Worm (Caenorhabditis elegans): Measurements from ENCODE around the gene dmd-6.

dmd-6 gene

ce11 chrIV:14599321-14599720 is 17.1 kb upstream of the dmd-6 start:
- TF ChIP-seq attf-6 (GFP tag; IDR thresholded peaks at IDR 0.05) (0 out of 2 replicates have a peak, but pooled peaks have one; percentile 14), tbx-9 (tag; optimal IDR thresholded peaks at IDR 0.05; ENCODE audit: borderline replicate concordance) (no peak)

DNA sequence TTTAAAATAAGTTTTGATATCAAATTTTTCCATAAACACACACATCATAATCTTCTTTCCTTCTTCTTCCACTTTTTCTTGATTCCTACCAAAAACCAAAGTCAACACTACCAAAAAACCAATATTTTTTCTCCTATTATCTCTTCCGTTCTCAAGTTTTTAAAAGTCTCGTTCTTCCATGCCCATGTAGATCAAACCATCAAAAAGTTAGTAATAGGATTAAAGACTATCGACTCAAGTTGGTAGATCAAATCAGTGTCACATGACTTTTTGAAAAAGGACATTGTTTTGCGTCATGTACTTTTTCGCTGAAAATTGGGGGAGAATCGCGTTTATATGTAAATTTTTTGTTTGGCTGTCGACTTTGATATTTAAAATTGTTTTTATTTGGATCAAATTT is 13.4 kb upstream of the dmd-6 start:
- TF ChIP-seq B0035.1 (tag; optimal IDR thresholded peaks at IDR 0.05), result no peak
- no peak for TF ChIP-seq unc-130 (GFP tag; optimal IDR thresholded peaks at IDR 0.05)
- no peak for TF ChIP-seq zfh-2 (GFP tag; conservative IDR thresholded peaks at IDR 0.05)
- no peak for TF ChIP-seq F39B2.1 (GFP tag; IDR thresholded peaks at IDR 0.05)
- no peak for TF ChIP-seq gei-17 (GFP tag; optimal IDR thresholded peaks at IDR 0.05)
- no peak for TF ChIP-seq sea-2 (GFP tag; IDR thresholded peaks at IDR 0.05)
- no peak for TF ChIP-seq mes-4 (tag; optimal IDR thresholded peaks at IDR 0.05)
- no peak for TF ChIP-seq ztf-6 (GFP tag; IDR thresholded peaks at IDR 0.05)
- no peak for TF ChIP-seq somi-1 (GFP tag; optimal IDR thresholded peaks at IDR 0.05)
- no peak for TF ChIP-seq F23B12.7 (tag; optimal IDR thresholded peaks at IDR 0.05; ENCODE audit: insufficient read depth)

DNA sequence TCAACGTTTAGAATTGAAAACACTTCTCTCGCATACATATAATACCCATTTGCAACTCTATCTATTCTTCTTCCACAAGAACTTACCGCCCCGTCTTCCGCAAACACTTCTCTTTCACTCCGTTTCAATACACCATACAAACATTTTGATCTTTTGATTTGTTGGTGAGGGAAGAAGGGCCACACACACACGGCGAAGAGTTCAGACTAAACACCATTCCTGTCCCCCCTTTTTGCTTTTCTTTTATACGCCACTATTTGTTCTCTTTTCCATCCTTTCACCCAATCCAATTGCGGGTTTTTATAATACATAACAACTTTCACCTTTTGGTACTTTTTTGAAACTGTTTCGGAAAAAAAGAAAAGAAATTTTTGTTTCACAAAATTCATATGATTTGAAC is 11.3 kb upstream of the dmd-6 start:
- TF ChIP-seq F57A8.1 (GFP tag; optimal IDR thresholded peaks at IDR 0.05) (no peak), tbx-9 (tag; optimal IDR thresholded peaks at IDR 0.05; ENCODE audit: borderline replicate concordance) (no peak), mel-28 (tag; optimal IDR thresholded peaks at IDR 0.05; ENCODE audit: borderline replicate concordance) (no peak), Y56A3A.18 (GFP tag; IDR thresholded peaks at IDR 0.05) (no peak), xnd-1 (tag; optimal IDR thresholded peaks at IDR 0.05) (no peak)

DNA sequence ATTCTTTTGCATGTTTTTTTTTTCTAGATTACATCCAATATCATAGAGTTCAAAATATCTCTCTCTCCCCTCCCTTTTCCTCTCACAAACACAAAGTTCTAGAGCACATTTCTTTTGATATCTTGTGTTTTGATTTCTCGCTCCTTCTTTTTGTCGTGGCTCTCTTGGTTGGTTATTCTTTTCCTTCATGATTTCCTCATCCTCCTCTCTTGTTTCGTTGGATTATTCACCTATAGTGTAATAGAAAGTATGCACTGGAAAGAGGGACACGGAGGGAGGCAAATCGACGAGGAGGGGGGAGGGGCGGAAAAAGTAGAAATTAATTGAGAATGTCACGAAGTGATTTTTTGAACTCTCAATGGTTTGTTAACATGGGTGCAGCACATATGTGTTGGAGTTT is 9.9 kb upstream of the dmd-6 start:
- TF ChIP-seq mxl-1 (tag; optimal IDR thresholded peaks at IDR 0.05), result no peak
- TF ChIP-seq snpc-3.4 (tag; optimal IDR thresholded peaks at IDR 0.05), result no peak
- no peak for TF ChIP-seq F22D6.2 (tag; optimal IDR thresholded peaks at IDR 0.05)
- no peak for TF ChIP-seq aptf-3 (GFP tag; IDR thresholded peaks at IDR 0.05)
- TF ChIP-seq Y53G8AR.9 (GFP tag; conservative IDR thresholded peaks at IDR 0.05), result no peak
- TF ChIP-seq repo-1 (tag; optimal IDR thresholded peaks at IDR 0.05), result no peak
- no peak for TF ChIP-seq B0336.3 (GFP tag; IDR thresholded peaks at IDR 0.05)
- no peak for TF ChIP-seq lin-26 (GFP tag; IDR thresholded peaks at IDR 0.05)
- no peak for TF ChIP-seq F39B2.1 (GFP tag; IDR thresholded peaks at IDR 0.05)
- no peak for TF ChIP-seq let-607 (tag; optimal IDR thresholded peaks at IDR 0.05)
- TF ChIP-seq pha-4 (tag; optimal IDR thresholded peaks at IDR 0.05), result no peak
- TF ChIP-seq snpc-1.3 (tag; optimal IDR thresholded peaks at IDR 0.05; ENCODE audit: insufficient read depth), result no peak
- no peak for TF ChIP-seq nfya-2 (GFP tag; IDR thresholded peaks at IDR 0.05)
- TF ChIP-seq dox-1 (GFP tag; IDR thresholded peaks at IDR 0.05), result no peak
- TF ChIP-seq F57A8.1 (GFP tag; optimal IDR thresholded peaks at IDR 0.05), result no peak
- TF ChIP-seq hrde-1 (tag; optimal IDR thresholded peaks at IDR 0.05; ENCODE audit: borderline replicate concordance), result no peak
- no peak for TF ChIP-seq nhr-80 (tag; optimal IDR thresholded peaks at IDR 0.05)
- no peak for TF ChIP-seq attf-6 (GFP tag; IDR thresholded peaks at IDR 0.05)

- TF ChIP-seq unc-130 (GFP tag; optimal IDR thresholded peaks at IDR 0.05) (no peak), nhr-90 (tag; optimal IDR thresholded peaks at IDR 0.05) (no peak), nhr-120 (GFP tag; IDR thresholded peaks at IDR 0.05) (no peak), snpc-4 (GFP tag; optimal IDR thresholded peaks at IDR 0.05) (no peak), snpc-4 (tag; optimal IDR thresholded peaks at IDR 0.05) (peak in 1 of 4 experiments; percentile 55), bed-1 (GFP tag; IDR thresholded peaks at IDR 0.05) (no peak), rec-8 (tag; optimal IDR thresholded peaks at IDR 0.05) (no peak), let-526 (GFP tag; IDR thresholded peaks at IDR 0.05) (no peak), tbx-9 (tag; optimal IDR thresholded peaks at IDR 0.05; ENCODE audit: borderline replicate concordance) (no peak)
Observed at ce11 chrIV:14608605-14609004, 7.8 kb upstream of the dmd-6 start.

All from whole organism, young adult.